Worm (Caenorhabditis elegans) whole organism, L4/young adult: ENCODE data around the gene C55A1.1.

Source experiments
- dao-5 ChIP-seq: sonication (generic microtip); optimal IDR thresholded peaks from 2 replicates; lab custom pipeline; 2016; ENCODE audit warnings: missing genotype, missing genetic modification characterization, moderate library complexity, missing compliant biosample characterization
- him-1 ChIP-seq: sonication (generic microtip); optimal IDR thresholded peaks from 2 replicates; lab custom pipeline; 2016; ENCODE audit warnings: missing genotype, missing genetic modification reagents, missing genetic modification characterization, missing compliant biosample characterization

DNA sequence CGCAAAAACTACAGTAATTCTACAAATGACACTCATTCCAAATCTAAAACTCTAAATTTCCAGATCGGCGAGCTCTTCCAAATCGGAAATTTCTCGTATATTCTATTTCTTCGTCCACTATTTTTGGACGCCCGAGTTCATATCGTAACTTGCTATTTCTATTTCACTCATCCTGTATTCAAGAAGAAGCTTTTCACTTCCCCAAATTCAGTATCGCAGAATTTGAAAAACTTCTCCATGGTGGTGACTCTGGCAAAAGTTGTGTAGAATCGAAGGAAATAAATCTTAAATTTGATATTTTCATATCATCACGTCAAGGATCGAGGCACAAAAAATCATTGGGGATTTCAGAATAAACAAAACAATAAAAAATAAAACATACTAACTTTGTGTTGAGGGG is 30.5 kb downstream of the C55A1.1 start:
- no peak for TF ChIP-seq him-1 (tag; lab: Kevin White, UChicago)
- no peak for TF ChIP-seq dao-5 (tag; lab: Kevin White, UChicago)
